Fruit fly (Drosophila melanogaster) whole organism, embryonic: Measurements from ENCODE around the gene CG3587.

Source experiments
- Abd-B ChIP-seq: fragments of 200-800 bp; sonication (Bioruptor generic); optimal IDR thresholded peaks from 2 replicates; lab custom pipeline; 2018; ENCODE audit warnings: missing biosample characterization, mild to moderate bottlenecking, missing genetic modification characterization, moderate library complexity
- Blimp-1 ChIP-seq: fragments of 200-800 bp; sonication (Bioruptor generic); optimal IDR thresholded peaks from 3 replicates; lab custom pipeline; 2018; ENCODE audit warnings: missing biosample characterization, missing genetic modification characterization, mild to moderate bottlenecking, moderate library complexity, missing genetic modification reagents
- C15 ChIP-seq: fragments of 200-800 bp; sonication (Bioruptor generic); IDR thresholded peaks from 3 replicates; pipeline ENCODE4 v1.3.6; 2022; ENCODE audit warnings: missing biosample characterization, missing genetic modification characterization
- CG10543 ChIP-seq: fragments of 200-800 bp; sonication (Bioruptor generic); optimal IDR thresholded peaks from 3 replicates; lab custom pipeline; 2017; ENCODE audit warnings: missing biosample characterization, mild to moderate bottlenecking, missing genetic modification characterization, moderate library complexity
- CG11560 ChIP-seq: fragments of 200-800 bp; sonication (Bioruptor generic); IDR thresholded peaks from 3 replicates; pipeline ENCODE4 v1.3.6; 2022; ENCODE audit warnings: missing biosample characterization, missing genetic modification characterization
- CG14667 ChIP-seq: fragments of 200-800 bp; sonication (Bioruptor generic); IDR thresholded peaks from 2 replicates; pipeline ENCODE4 v1.3.6; 2022; ENCODE audit warnings: missing biosample characterization, missing genetic modification characterization
- CG15479 ChIP-seq: fragments of 200-800 bp; sonication (Bioruptor generic); optimal IDR thresholded peaks from 3 replicates; lab custom pipeline; 2019; ENCODE audit warnings: missing biosample characterization, mild to moderate bottlenecking, missing genetic modification characterization, moderate library complexity
- CG16815 ChIP-seq: fragments of 200-800 bp; sonication (Bioruptor generic); optimal IDR thresholded peaks from 3 replicates; lab custom pipeline; 2017; ENCODE audit warnings: missing biosample characterization, mild to moderate bottlenecking, missing genetic modification characterization
- CG17802 ChIP-seq: fragments of 200-800 bp; sonication (Bioruptor generic); optimal IDR thresholded peaks from 2 replicates; lab custom pipeline; 2018; ENCODE audit warnings: missing biosample characterization, mild to moderate bottlenecking, missing genetic modification characterization, moderate library complexity
- CG18764 ChIP-seq: fragments of 200-800 bp; sonication (Bioruptor generic); optimal IDR thresholded peaks from 3 replicates; lab custom pipeline; 2016; ENCODE audit warnings: missing biosample characterization, missing genetic modification characterization
- CG2129 ChIP-seq: fragments of 200-800 bp; sonication (Bioruptor generic); IDR thresholded peaks from 2 replicates; pipeline ENCODE4 v1.3.6; 2022; ENCODE audit warnings: missing biosample characterization, missing genetic modification characterization; ENCODE audit not compliant: partially characterized antibody
- CG2889 ChIP-seq: fragments of 200-800 bp; sonication (Bioruptor generic); IDR thresholded peaks from 3 replicates; pipeline ENCODE4 v1.3.6; 2022; ENCODE audit warnings: missing biosample characterization, missing genetic modification characterization
- CG3281 ChIP-seq: fragments of 200-800 bp; sonication (Bioruptor generic); optimal IDR thresholded peaks from 3 replicates; lab custom pipeline; 2017; ENCODE audit warnings: missing biosample characterization, mild to moderate bottlenecking, missing genetic modification characterization
- CG4424 ChIP-seq: fragments of 200-800 bp; sonication (Bioruptor generic); optimal IDR thresholded peaks from 3 replicates; lab custom pipeline; 2016; ENCODE audit warnings: missing biosample characterization, missing genetic modification characterization
- CG6813 ChIP-seq: fragments of 200-800 bp; sonication (Bioruptor generic); optimal IDR thresholded peaks from 2 replicates; lab custom pipeline; 2017; ENCODE audit warnings: missing biosample characterization, missing genetic modification characterization, mild to moderate bottlenecking, moderate library complexity, missing genetic modification reagents
- CG7556 ChIP-seq: fragments of 200-800 bp; sonication (Bioruptor generic); optimal IDR thresholded peaks from 2 replicates; lab custom pipeline; 2017; ENCODE audit warnings: missing biosample characterization, mild to moderate bottlenecking, missing genetic modification characterization
- CG8290 ChIP-seq, 3 experiments: fragments of 200-800 bp; sonication (Bioruptor generic); optimal IDR thresholded peaks; 2 replicates each; lab custom pipeline; 2016 to 2019; ENCODE audit warnings: missing biosample characterization in 3 of 3, missing genetic modification characterization in 3 of 3, mild to moderate bottlenecking in 2 of 3, moderate library complexity in 1 of 3
- CG8388 ChIP-seq: fragments of 200-800 bp; sonication (Bioruptor generic); optimal IDR thresholded peaks from 2 replicates; lab custom pipeline; 2019; ENCODE audit warnings: missing biosample characterization, mild to moderate bottlenecking, missing genetic modification characterization, moderate library complexity
- CG9215 ChIP-seq: fragments of 200-800 bp; sonication (Bioruptor generic); IDR thresholded peaks from 2 replicates; pipeline ENCODE4 v1.3.6; 2022; ENCODE audit warnings: missing biosample characterization, missing genetic modification characterization
- CG9932 ChIP-seq: fragments of 200-800 bp; sonication (Bioruptor generic); IDR thresholded peaks from 2 replicates; pipeline ENCODE4 v1.3.6; 2022; ENCODE audit warnings: missing biosample characterization, missing genetic modification characterization
- D ChIP-seq, 2 experiments: fragments of 200-800 bp in 1 of 2; fragments of >200 bp in 1 of 2; sonication (Bioruptor generic) in 1 of 2; optimal IDR thresholded peaks; 2 replicates in 1 of 2; 3 replicates in 1 of 2; lab custom pipeline; 2017; ENCODE audit warnings: mild to moderate bottlenecking in 1 of 2, missing biosample characterization in 1 of 2, missing genetic modification characterization in 1 of 2, missing genetic modification reagents in 1 of 2
- Ets97D ChIP-seq: fragments of 200-800 bp; sonication (Bioruptor generic); optimal IDR thresholded peaks from 3 replicates; lab custom pipeline; 2016; ENCODE audit warnings: missing biosample characterization, missing genetic modification characterization
- Hmx ChIP-seq: fragments of 200-800 bp; sonication (Bioruptor generic); optimal IDR thresholded peaks from 2 replicates; lab custom pipeline; 2016; ENCODE audit warnings: missing biosample characterization, missing genetic modification characterization
- Hr39 ChIP-seq: fragments of >200 bp; optimal IDR thresholded peaks from 2 replicates; lab custom pipeline; 2017
- Lpt ChIP-seq: fragments of >200 bp; optimal IDR thresholded peaks from 2 replicates; lab custom pipeline; 2018; ENCODE audit warnings: missing biosample characterization, missing genetic modification characterization
- MESR4 ChIP-seq: fragments of 200-800 bp; sonication (Bioruptor generic); optimal IDR thresholded peaks from 2 replicates; lab custom pipeline; 2018; ENCODE audit warnings: missing biosample characterization, mild to moderate bottlenecking, missing genetic modification characterization, moderate library complexity
- Opbp ChIP-seq: fragments of 200-800 bp; sonication (Bioruptor generic); IDR thresholded peaks from 3 replicates; pipeline ENCODE4 v1.3.6; 2022; ENCODE audit warnings: missing biosample characterization, missing genetic modification characterization; ENCODE audit not compliant: partially characterized antibody
- Sox100B ChIP-seq: fragments of 200-800 bp; sonication (Bioruptor generic); optimal IDR thresholded peaks from 3 replicates; lab custom pipeline; 2018; ENCODE audit warnings: missing biosample characterization, mild to moderate bottlenecking, missing genetic modification characterization
- aop ChIP-seq: fragments of 200-800 bp; sonication (Bioruptor generic); IDR thresholded peaks from 2 replicates; pipeline ENCODE4 v1.3.6; 2022; ENCODE audit warnings: missing biosample characterization, missing genetic modification characterization
- ash1 ChIP-seq: fragments of 200-800 bp; sonication (Bioruptor generic); optimal IDR thresholded peaks from 2 replicates; lab custom pipeline; 2018; ENCODE audit warnings: missing biosample characterization, mild to moderate bottlenecking, missing genetic modification characterization
- chinmo ChIP-seq: fragments of 200-800 bp; sonication (Bioruptor generic); IDR thresholded peaks from 4 replicates; pipeline ENCODE4 v1.3.6; 2022; ENCODE audit warnings: missing biosample characterization, missing genetic modification characterization; ENCODE audit not compliant: partially characterized antibody
- ci ChIP-seq: fragments of 200-800 bp; sonication (Bioruptor generic); IDR thresholded peaks from 3 replicates; pipeline ENCODE4 v1.3.6; 2022; ENCODE audit warnings: missing biosample characterization, missing genetic modification characterization
- croc ChIP-seq: fragments of 200-800 bp; sonication (Bioruptor generic); conservative IDR thresholded peaks from 3 replicates; pipeline ENCODE4 v1.3.6; 2022; ENCODE audit warnings: missing biosample characterization, missing genetic modification characterization
- crol ChIP-seq: fragments of 200-800 bp; sonication (Bioruptor generic); IDR thresholded peaks from 2 replicates; pipeline ENCODE4 v1.3.6; 2022; ENCODE audit warnings: missing biosample characterization, missing genetic modification characterization
- danr ChIP-seq: fragments of 200-800 bp; sonication (Bioruptor generic); IDR thresholded peaks from 2 replicates; pipeline ENCODE4 v1.3.6; 2022; ENCODE audit warnings: missing biosample characterization, missing genetic modification characterization
- dpn ChIP-seq, 2 experiments: fragments of 200-800 bp; sonication (Bioruptor generic); optimal IDR thresholded peaks; 3 replicates each; lab custom pipeline; 2016; ENCODE audit warnings: missing biosample characterization in 2 of 2, missing genetic modification characterization in 2 of 2
- emc ChIP-seq: fragments of 200-800 bp; sonication (Bioruptor generic); optimal IDR thresholded peaks from 2 replicates; lab custom pipeline; 2016; ENCODE audit warnings: missing biosample characterization, missing genetic modification characterization
- ind ChIP-seq: fragments of 200-800 bp; sonication (Bioruptor generic); optimal IDR thresholded peaks from 3 replicates; lab custom pipeline; 2016; ENCODE audit warnings: missing biosample characterization, missing genetic modification characterization
- nerfin-1 ChIP-seq: fragments of 200-800 bp; sonication (Bioruptor generic); optimal IDR thresholded peaks from 3 replicates; lab custom pipeline; 2019; ENCODE audit warnings: missing biosample characterization, mild to moderate bottlenecking, missing genetic modification characterization, moderate library complexity
- nerfin-2 ChIP-seq: fragments of 200-800 bp; sonication (Bioruptor generic); IDR thresholded peaks from 2 replicates; pipeline ENCODE4 v1.3.6; 2022; ENCODE audit warnings: missing biosample characterization, missing genetic modification characterization; ENCODE audit not compliant: partially characterized antibody
- nom ChIP-seq: fragments of 200-800 bp; sonication (Bioruptor generic); optimal IDR thresholded peaks from 2 replicates; lab custom pipeline; 2017; ENCODE audit warnings: missing biosample characterization, missing genetic modification characterization, mild to moderate bottlenecking, moderate library complexity, missing genetic modification reagents
- p53 ChIP-seq: fragments of 200-800 bp; sonication (Bioruptor generic); optimal IDR thresholded peaks from 2 replicates; lab custom pipeline; 2016; ENCODE audit warnings: missing biosample characterization, missing genetic modification characterization
- phol ChIP-seq: fragments of 200-800 bp; sonication (Bioruptor generic); optimal IDR thresholded peaks from 3 replicates; lab custom pipeline; 2018; ENCODE audit warnings: missing biosample characterization, mild to moderate bottlenecking, missing genetic modification characterization, moderate library complexity
- sd ChIP-seq: fragments of 200-800 bp; sonication (Bioruptor generic); optimal IDR thresholded peaks from 3 replicates; lab custom pipeline; 2018; ENCODE audit warnings: missing biosample characterization, mild to moderate bottlenecking, missing genetic modification characterization, moderate library complexity
- slp2 ChIP-seq: fragments of 200-800 bp; sonication (Bioruptor generic); optimal IDR thresholded peaks from 2 replicates; lab custom pipeline; 2016; ENCODE audit warnings: missing biosample characterization, missing genetic modification characterization
- so ChIP-seq: fragments of 200-800 bp; sonication (Bioruptor generic); IDR thresholded peaks from 3 replicates; pipeline ENCODE4 v1.3.6; 2022; ENCODE audit warnings: missing biosample characterization, missing genetic modification characterization
- tup ChIP-seq: fragments of 200-800 bp; sonication (Bioruptor generic); optimal IDR thresholded peaks from 2 replicates; lab custom pipeline; 2016; ENCODE audit warnings: missing biosample characterization, mild to moderate bottlenecking, missing genetic modification characterization, moderate library complexity
- zf30C ChIP-seq: fragments of 200-800 bp; sonication (Bioruptor generic); optimal IDR thresholded peaks from 3 replicates; lab custom pipeline; 2018; ENCODE audit warnings: missing biosample characterization, mild to moderate bottlenecking, missing genetic modification characterization

Gene CG3587

dm6 chrX:1947178-1947872 is 7.2 kb downstream of the CG3587 start (continued):
- TF ChIP-seq Lpt (no peak), chinmo (GFP tag; lab: Robert Waterston, UW) (peak; percentile 79; the same call in 2 of the 4 replicates), phol (tag; lab: Kevin White, UChicago) (peak; percentile 97), ash1 (GFP tag; lab: Kevin White, UChicago) (peak; percentile 51), Blimp-1 (GFP tag; lab: Kevin White, UChicago) (peak; percentile 98), CG8290 (GFP tag; optimal IDR thresholded peaks at IDR 0.05; lab: Kevin White, UChicago) (peak; percentile 94), CG8290 (tag; optimal IDR thresholded peaks at IDR 0.05; lab: Kevin White, UChicago) (peak; percentile 94 to 96), CG3281 (GFP tag; lab: Kevin White, UChicago) (peak; percentile 84), CG11560 (tag; lab: Robert Waterston, UW) (peak; percentile 77; the same call in 2 of the 3 replicates), CG2889 (peak; percentile 86), CG2129 (GFP tag; lab: Robert Waterston, UW) (no peak), CG9215 (GFP tag; lab: Robert Waterston, UW) (peak; percentile 77), aop (GFP tag; lab: Robert Waterston, UW) (peak; percentile 93), CG14667 (peak; percentile 94), crol (peak; percentile 78), Opbp (GFP tag; lab: Robert Waterston, UW) (no peak), CG7556 (GFP tag; lab: Kevin White, UChicago) (peak; percentile 97), ci (GFP tag; lab: Robert Waterston, UW) (peak; percentile 99), CG6813 (GFP tag; lab: Kevin White, UChicago) (peak; percentile 93), nerfin-2 (GFP tag; lab: Robert Waterston, UW) (no peak), D (optimal IDR thresholded peaks at IDR 0.05; lab: Kevin White, UChicago) (no peak), D (GFP tag; optimal IDR thresholded peaks at IDR 0.05; lab: Kevin White, UChicago) (peak; percentile 98), nerfin-1 (tag; lab: Kevin White, UChicago) (peak; percentile 95), zf30C (GFP tag; lab: Kevin White, UChicago) (no peak), Abd-B (GFP tag; lab: Kevin White, UChicago) (peak; percentile 91), so (GFP tag; lab: Robert Waterston, UW) (peak; percentile 96), ind (GFP tag; lab: Kevin White, UChicago) (peak; percentile 93), CG15479 (GFP tag; lab: Kevin White, UChicago) (peak; percentile 61), slp2 (GFP tag; lab: Kevin White, UChicago) (peak; percentile 95), C15 (GFP tag; lab: Robert Waterston, UW) (peak; percentile 85; the same call in 2 of the 3 replicates), CG17802 (tag; lab: Kevin White, UChicago) (peak; percentile 89), Hmx (GFP tag; lab: Kevin White, UChicago) (peak; percentile 76), danr (GFP tag; lab: Robert Waterston, UW) (peak; percentile 75), nom (GFP tag; lab: Kevin White, UChicago) (peak; percentile 91), CG10543 (GFP tag; lab: Kevin White, UChicago) (peak; percentile 57), Ets97D (GFP tag; lab: Kevin White, UChicago) (peak; percentile 80), CG16815 (GFP tag; lab: Kevin White, UChicago) (peak; percentile 94), CG4424 (peak; percentile 98), CG8388 (GFP tag; lab: Kevin White, UChicago) (peak; percentile 98), Sox100B (peak; percentile 97), sd (tag; lab: Kevin White, UChicago) (peak; percentile 50), dpn (GFP tag; optimal IDR thresholded peaks at IDR 0.05; lab: Kevin White, UChicago) (peak; percentile 94), tup (peak; percentile 89), CG9932 (peak; percentile 59), CG18764 (peak; percentile 92), Hr39 (lab: Kevin White, UChicago) (no peak), MESR4 (GFP tag; lab: Kevin White, UChicago) (peak; percentile 64), croc (GFP tag; lab: Robert Waterston, UW) (peak; percentile 95), p53 (GFP tag; lab: Kevin White, UChicago) (peak; percentile 79), emc (GFP tag; lab: Kevin White, UChicago) (peak; percentile 75)
